Worm (Caenorhabditis elegans) whole organism, midembryonic: ENCODE measurements around the gene C25H3.3.

Experiments
- T22C8.4 ChIP-seq: fragments of 200-800 bp; sonication (Bioruptor generic); IDR thresholded peaks from 2 replicates; pipeline ENCODE4 v1.3.6; 2022; ENCODE audit warnings: missing genetic modification characterization, missing compliant biosample characterization
- cog-1 ChIP-seq: sonication (generic microtip); optimal IDR thresholded peaks from 2 replicates; lab custom pipeline; 2016; ENCODE audit warnings: missing genetic modification characterization, missing compliant biosample characterization
- klf-2 ChIP-seq: fragments of 200-800 bp; sonication (Bioruptor generic); conservative IDR thresholded peaks from 2 replicates; pipeline ENCODE4 v1.3.6; 2022; ENCODE audit warnings: missing genetic modification reagents, missing genetic modification characterization, missing compliant biosample characterization
- ztf-23 ChIP-seq: fragments of 200-800 bp; sonication (Bioruptor generic); IDR thresholded peaks from 2 replicates; pipeline ENCODE4 v1.3.6; 2022; ENCODE audit warnings: missing genetic modification reagents, missing genetic modification characterization, missing compliant biosample characterization
- ztf-29 ChIP-seq: fragments of 200-800 bp; sonication (Bioruptor generic); IDR thresholded peaks from 2 replicates; pipeline ENCODE4 v1.3.6; 2022; ENCODE audit warnings: missing genetic modification reagents, missing genetic modification characterization, missing compliant biosample characterization

- no peak for TF ChIP-seq T22C8.4 (GFP tag; lab: Robert Waterston, UW)
- no peak for TF ChIP-seq ztf-29 (GFP tag; lab: Robert Waterston, UW)
- no peak for TF ChIP-seq cog-1
- no peak for TF ChIP-seq klf-2 (GFP tag; lab: Robert Waterston, UW)
- no peak for TF ChIP-seq ztf-23
These were observed 30.7 kb upstream of the C25H3.3 start for ce11 chrII:5663180-5663791.
